Fruit fly (Drosophila melanogaster) whole organism, pupa: ENCODE results near the gene STUB1.
A peak's percentile ranks its signal among the peaks of the same experiment; 100 is the strongest.

Experiments used
- CG10348 ChIP-seq: fragments of 200-800 bp; sonication (Bioruptor generic); IDR thresholded peaks from 2 replicates; pipeline ENCODE4 v1.3.6; 2022; ENCODE audit warnings: missing biosample characterization, missing genetic modification characterization
- CG12605 ChIP-seq: fragments of 200-800 bp; sonication (Bioruptor generic); IDR thresholded peaks from 2 replicates; pipeline ENCODE4 v1.3.6; 2022; ENCODE audit warnings: missing biosample characterization, missing genetic modification characterization
- CG15710 ChIP-seq: fragments of 200-800 bp; sonication (Bioruptor generic); optimal IDR thresholded peaks from 2 replicates; lab custom pipeline; 2018; ENCODE audit warnings: missing biosample characterization, mild to moderate bottlenecking, missing genetic modification characterization, moderate library complexity
- CG17806 ChIP-seq: fragments of 200-800 bp; sonication (Bioruptor generic); optimal IDR thresholded peaks from 2 replicates; lab custom pipeline; 2018; ENCODE audit warnings: missing biosample characterization, mild to moderate bottlenecking, missing genetic modification characterization, moderate library complexity
- CG32121 ChIP-seq: fragments of 200-800 bp; sonication (Bioruptor generic); IDR thresholded peaks from 2 replicates; pipeline ENCODE4 v1.3.6; 2022; ENCODE audit warnings: missing biosample characterization, missing genetic modification characterization
- CG8159 ChIP-seq: fragments of 200-800 bp; sonication (Bioruptor generic); optimal IDR thresholded peaks from 3 replicates; lab custom pipeline; 2018; ENCODE audit warnings: missing biosample characterization, mild to moderate bottlenecking, missing genetic modification characterization, moderate library complexity
- EcR ChIP-seq: fragments of 200-800 bp; sonication (Bioruptor generic); optimal IDR thresholded peaks from 3 replicates; lab custom pipeline; 2019; ENCODE audit warnings: missing biosample characterization, missing genetic modification characterization, mild to moderate bottlenecking, moderate library complexity, missing genetic modification reagents
- Ets98B ChIP-seq: fragments of 200-800 bp; sonication (Bioruptor generic); IDR thresholded peaks from 2 replicates; pipeline ENCODE4 v1.3.6; 2022; ENCODE audit warnings: missing biosample characterization, missing genetic modification characterization
- Snoo ChIP-seq: fragments of 200-800 bp; sonication (Bioruptor generic); optimal IDR thresholded peaks from 3 replicates; lab custom pipeline; 2017; ENCODE audit warnings: missing biosample characterization, mild to moderate bottlenecking, missing genetic modification characterization, inconsistent platforms
- fd96Ca ChIP-seq: fragments of 200-800 bp; sonication (Bioruptor generic); IDR thresholded peaks from 3 replicates; pipeline ENCODE4 v1.3.6; 2022; ENCODE audit warnings: missing biosample characterization, missing genetic modification characterization
- gl ChIP-seq: fragments of 200-800 bp; sonication (Bioruptor generic); optimal IDR thresholded peaks from 2 replicates; lab custom pipeline; 2018; ENCODE audit warnings: missing biosample characterization, mild to moderate bottlenecking, missing genetic modification characterization

DNA sequence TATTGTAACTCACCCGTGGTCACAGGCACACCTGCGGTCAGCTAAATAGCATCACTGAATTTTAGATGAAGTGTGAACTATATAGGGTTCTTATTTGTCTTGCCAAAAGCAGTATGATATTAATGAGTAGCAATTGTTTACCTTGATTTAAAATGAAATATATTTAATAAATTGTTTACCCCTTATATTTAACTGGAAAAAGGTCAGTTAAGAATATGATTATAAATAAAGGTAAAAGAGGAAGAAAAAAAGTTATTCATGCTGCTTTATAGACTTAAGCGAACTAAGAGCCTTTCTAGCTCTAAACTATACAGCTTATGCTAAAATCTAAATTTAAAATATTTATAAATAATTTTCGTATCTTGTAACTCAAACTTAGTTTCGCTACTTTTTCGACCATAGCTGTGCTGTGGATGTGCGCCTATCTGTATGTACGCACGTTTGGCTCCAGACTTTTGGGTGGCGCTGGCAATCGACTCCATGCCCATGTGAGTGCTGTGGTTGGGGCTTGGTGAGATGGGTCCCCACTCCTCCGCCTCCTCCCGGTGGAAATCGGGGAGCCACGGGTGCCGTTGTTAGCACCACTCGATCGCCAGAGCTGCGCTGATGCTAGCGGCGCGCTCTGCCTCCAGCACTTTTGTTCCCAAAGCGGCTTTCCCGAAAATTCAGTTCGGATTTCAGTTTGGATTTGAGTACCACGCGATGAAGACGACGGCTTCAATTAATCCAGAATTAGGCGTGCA lies 4.9 kb downstream of the STUB1 start, which contains the start of gene loh:
- TF ChIP-seq CG10348 (GFP tag; lab: Robert Waterston, UW) (no peak), gl (tag; lab: Kevin White, UChicago) (no peak), fd96Ca (GFP tag; lab: Robert Waterston, UW) (no peak), Snoo (tag; lab: Kevin White, UChicago) (peak; percentile 41), CG32121 (no peak), CG17806 (no peak), EcR (GFP tag; lab: Kevin White, UChicago) (no peak), CG12605 (no peak), CG15710 (no peak), Ets98B (GFP tag; lab: Robert Waterston, UW) (no peak), CG8159 (tag; lab: Kevin White, UChicago) (no peak)
